Worm (Caenorhabditis elegans): Measurements from ENCODE around the gene dap-3.

Gene dap-3

DNA sequence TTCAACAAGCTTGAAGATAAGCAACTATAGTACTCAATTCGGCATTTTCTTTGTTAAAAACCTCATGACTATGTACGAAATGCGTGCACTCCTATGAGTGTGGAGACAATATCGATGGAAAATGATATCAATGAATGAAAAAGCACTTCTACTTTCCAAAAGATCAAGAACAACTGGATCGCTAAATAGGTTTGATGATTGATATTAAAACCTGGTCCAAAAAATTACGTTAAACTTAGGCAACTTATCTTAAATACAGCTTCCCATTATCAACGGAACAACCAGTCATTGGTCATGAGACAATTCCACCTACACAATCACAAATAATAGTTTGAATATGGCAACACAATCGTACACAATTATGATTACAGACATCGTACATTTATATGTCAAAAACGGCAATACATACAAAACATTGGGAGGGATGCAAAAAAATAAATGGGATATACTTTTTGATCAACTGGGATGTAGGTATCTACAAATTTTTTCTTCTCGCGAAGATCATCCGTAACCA is 21.2 kb upstream of the dap-3 start:
- TF ChIP-seq nfya-1 (tag; optimal IDR thresholded peaks at IDR 0.05; ENCODE audit: borderline replicate concordance, insufficient read depth) (no peak), Y53G8AR.9 (GFP tag; conservative IDR thresholded peaks at IDR 0.05) (0 out of 2 replicates have a peak, but pooled peaks have one; percentile 11), ceh-40 (GFP tag; IDR thresholded peaks at IDR 0.05) (peak; percentile 68; the same call in 1 of the 2 replicates), egl-18 (GFP tag; IDR thresholded peaks at IDR 0.05) (no peak), nhr-120 (GFP tag; IDR thresholded peaks at IDR 0.05) (no peak), cebp-1 (GFP tag; IDR thresholded peaks at IDR 0.05) (no peak), cebp-1 (tag; optimal IDR thresholded peaks at IDR 0.05) (peak; percentile 48), die-1 (tag; optimal IDR thresholded peaks at IDR 0.05) (peak; percentile 47), dpl-1 (GFP tag; optimal IDR thresholded peaks at IDR 0.05) (no peak), madf-8 (GFP tag; conservative IDR thresholded peaks at IDR 0.05) (no peak), gei-17 (GFP tag; optimal IDR thresholded peaks at IDR 0.05) (no peak), sdz-38 (tag; optimal IDR thresholded peaks at IDR 0.05) (no peak), lin-26 (GFP tag; IDR thresholded peaks at IDR 0.05) (0 out of 2 replicates have a peak, but pooled peaks have one; percentile 68), nhr-80 (tag; optimal IDR thresholded peaks at IDR 0.05) (no peak), snpc-3.4 (tag; optimal IDR thresholded peaks at IDR 0.05) (peak; percentile 81), F39B2.1 (GFP tag; IDR thresholded peaks at IDR 0.05) (no peak), rcor-1 (GFP tag; IDR thresholded peaks at IDR 0.05) (0 out of 2 replicates have a peak, but pooled peaks have one; percentile 5), atf-7 (tag; optimal IDR thresholded peaks at IDR 0.05) (no peak), ama-1 (optimal IDR thresholded peaks at IDR 0.05) (peak; percentile 28), ama-1 (GFP tag; optimal IDR thresholded peaks at IDR 0.05) (peak in 1 of 2 experiments; percentile 48), bed-2 (GFP tag; IDR thresholded peaks at IDR 0.05) (no peak), hsf-1 (GFP tag; IDR thresholded peaks at IDR 0.05) (peak; percentile 53), madf-10 (tag; optimal IDR thresholded peaks at IDR 0.05) (no peak), lin-40 (tag; optimal IDR thresholded peaks at IDR 0.05) (no peak), nhr-27 (tag; optimal IDR thresholded peaks at IDR 0.05) (no peak), athp-1 (tag; optimal IDR thresholded peaks at IDR 0.05) (peak; percentile 44), unc-62 (GFP tag; optimal IDR thresholded peaks at IDR 0.05) (no peak), unc-130 (GFP tag; optimal IDR thresholded peaks at IDR 0.05) (no peak), repo-1 (tag; optimal IDR thresholded peaks at IDR 0.05) (no peak), F55B11.4 (tag; optimal IDR thresholded peaks at IDR 0.05; ENCODE audit: borderline replicate concordance, insufficient read depth) (no peak), hlh-26 (GFP tag; conservative IDR thresholded peaks at IDR 0.05) (no peak), madf-3 (GFP tag; IDR thresholded peaks at IDR 0.05) (peak; percentile 69; the same call in 1 of the 2 replicates), somi-1 (GFP tag; optimal IDR thresholded peaks at IDR 0.05) (no peak), lir-1 (GFP tag; conservative IDR thresholded peaks at IDR 0.05) (no peak), attf-5 (GFP tag; optimal IDR thresholded peaks at IDR 0.05) (no peak), F57A8.1 (GFP tag; optimal IDR thresholded peaks at IDR 0.05) (no peak), Y53F4B.3 (GFP tag; IDR thresholded peaks at IDR 0.05) (no peak), T26A5.8 (tag; optimal IDR thresholded peaks at IDR 0.05) (no peak), snpc-4 (GFP tag; optimal IDR thresholded peaks at IDR 0.05) (peak; percentile 6), snpc-4 (tag; optimal IDR thresholded peaks at IDR 0.05) (no peak), efl-1 (GFP tag; optimal IDR thresholded peaks at IDR 0.05) (no peak), rec-8 (tag; optimal IDR thresholded peaks at IDR 0.05) (no peak), sea-2 (GFP tag; IDR thresholded peaks at IDR 0.05) (no peak), lsl-1 (GFP tag; optimal IDR thresholded peaks at IDR 0.05) (peak; percentile 36), B0261.1 (tag; optimal IDR thresholded peaks at IDR 0.05) (no peak), dpff-1 (tag; optimal IDR thresholded peaks at IDR 0.05) (no peak), Y56A3A.18 (GFP tag; IDR thresholded peaks at IDR 0.05) (no peak), attf-6 (GFP tag; IDR thresholded peaks at IDR 0.05) (0 out of 2 replicates have a peak, but pooled peaks have one; percentile 10), aptf-2 (GFP tag; conservative IDR thresholded peaks at IDR 0.05) (no peak)
